Worm (Caenorhabditis elegans) whole organism, late embryonic: ENCODE data around the gene F02H6.6.

Experiments used
- ama-1 ChIP-seq: fragments of 150-350 bp; optimal IDR thresholded peaks from 2 replicates; lab custom pipeline; 2014
- ceh-18 ChIP-seq: sonication (generic microtip); optimal IDR thresholded peaks from 2 replicates; lab custom pipeline; 2016; ENCODE audit warnings: missing genetic modification characterization, missing compliant biosample characterization
- che-1 ChIP-seq: sonication (generic microtip); optimal IDR thresholded peaks from 2 replicates; lab custom pipeline; 2016; ENCODE audit warnings: mild to moderate bottlenecking, missing genetic modification characterization, missing compliant biosample characterization
- dve-1 ChIP-seq: sonication (generic microtip); optimal IDR thresholded peaks from 2 replicates; lab custom pipeline; 2017; ENCODE audit warnings: antibody characterized with exemption, mild to moderate bottlenecking, missing genetic modification characterization, missing compliant biosample characterization
- ets-4 ChIP-seq: sonication (generic microtip); optimal IDR thresholded peaks from 2 replicates; lab custom pipeline; 2016; ENCODE audit warnings: missing genetic modification characterization, missing compliant biosample characterization
- hlh-6 ChIP-seq: sonication (generic microtip); optimal IDR thresholded peaks from 2 replicates; lab custom pipeline; 2016; ENCODE audit warnings: missing genotype, missing genetic modification characterization, missing compliant biosample characterization
- nfya-1 ChIP-seq: sonication (generic microtip); optimal IDR thresholded peaks from 2 replicates; lab custom pipeline; 2017; ENCODE audit warnings: missing genetic modification characterization, mild to moderate bottlenecking, missing compliant biosample characterization, antibody characterized with exemption, moderate library complexity
- odd-2 ChIP-seq: sonication (generic microtip); optimal IDR thresholded peaks from 2 replicates; lab custom pipeline; 2017; ENCODE audit warnings: antibody characterized with exemption, mild to moderate bottlenecking, missing genetic modification characterization, missing compliant biosample characterization
- pha-4 ChIP-seq: fragments of 150-350 bp; optimal IDR thresholded peaks from 2 replicates; lab custom pipeline; 2018; ENCODE audit warnings: missing biosample characterization, missing genetic modification reagents, missing genetic modification characterization
- rnt-1 ChIP-seq: sonication (generic microtip); optimal IDR thresholded peaks from 2 replicates; lab custom pipeline; 2016; ENCODE audit warnings: missing genetic modification characterization, missing compliant biosample characterization
- tbx-2 ChIP-seq: sonication (generic microtip); optimal IDR thresholded peaks from 2 replicates; lab custom pipeline; 2016; ENCODE audit warnings: missing genetic modification characterization, missing compliant biosample characterization
- unc-86 ChIP-seq: sonication (generic microtip); optimal IDR thresholded peaks from 2 replicates; lab custom pipeline; 2016; ENCODE audit warnings: missing genetic modification characterization, missing compliant biosample characterization

- no peak for TF ChIP-seq ama-1 (lab: Kevin White, UChicago)
- TF ChIP-seq dve-1: no peak
- no peak for TF ChIP-seq odd-2
- no peak for TF ChIP-seq pha-4 (tag; lab: Kevin White, UChicago)
- TF ChIP-seq hlh-6 (tag; lab: Kevin White, UChicago): no peak
- TF ChIP-seq ceh-18: no peak
- TF ChIP-seq ets-4 (tag; lab: Kevin White, UChicago): no peak
- TF ChIP-seq tbx-2 (tag; lab: Kevin White, UChicago): no peak
- no peak for TF ChIP-seq nfya-1
- no peak for TF ChIP-seq che-1
- TF ChIP-seq unc-86: no peak
- TF ChIP-seq rnt-1 (tag; lab: Kevin White, UChicago): no peak
Measured at ce11 chrIV:14186264-14186663, 44.4 kb downstream of the F02H6.6 start.
